Fruit fly (Drosophila melanogaster) whole organism, wandering third instar larva: ENCODE results near the gene CG18428.

Source experiments
- Dfd ChIP-seq: fragments of >200 bp; optimal IDR thresholded peaks from 2 replicates; lab custom pipeline; 2017; ENCODE audit warnings: missing biosample characterization, missing genetic modification characterization
- Jra ChIP-seq: sonication (Bioruptor generic); optimal IDR thresholded peaks from 2 replicates; lab custom pipeline; 2016; ENCODE audit warnings: missing biosample characterization, missing genetic modification characterization
- Rel ChIP-seq, 2 experiments: fragments of 200-800 bp; sonication (Bioruptor generic) in 1 of 2; optimal IDR thresholded peaks; 2 replicates in 1 of 2; 3 replicates in 1 of 2; lab custom pipeline; 2016 to 2019; ENCODE audit warnings: mild to moderate bottlenecking in 2 of 2, missing biosample characterization in 2 of 2, missing genetic modification characterization in 2 of 2, moderate library complexity in 1 of 2
- brk ChIP-seq: fragments of 200-800 bp; sonication (Bioruptor generic); optimal IDR thresholded peaks from 2 replicates; lab custom pipeline; 2016; ENCODE audit warnings: missing biosample characterization, mild to moderate bottlenecking, missing genetic modification characterization
- ey ChIP-seq: fragments of 200-800 bp; sonication (Bioruptor generic); optimal IDR thresholded peaks from 2 replicates; lab custom pipeline; 2016; ENCODE audit warnings: missing biosample characterization, missing genetic modification characterization
- pan ChIP-seq: fragments of >200 bp; optimal IDR thresholded peaks from 2 replicates; lab custom pipeline; 2017
- psq ChIP-seq: fragments of 200-800 bp; sonication (Bioruptor generic); optimal IDR thresholded peaks from 3 replicates; lab custom pipeline; 2017; ENCODE audit warnings: missing biosample characterization, mild to moderate bottlenecking, missing genetic modification characterization, moderate library complexity
- sage ChIP-seq: fragments of 200-800 bp; sonication (Bioruptor generic); optimal IDR thresholded peaks from 2 replicates; lab custom pipeline; 2016; ENCODE audit warnings: missing biosample characterization, mild to moderate bottlenecking, missing genetic modification characterization

dm6 chr3R:24116972-24117371 is 7.8 kb downstream of the CG18428 start:
- TF ChIP-seq psq (GFP tag; lab: Kevin White, UChicago) (no peak), Rel (GFP tag; optimal IDR thresholded peaks at IDR 0.05; lab: Kevin White, UChicago) (no peak), Rel (tag; optimal IDR thresholded peaks at IDR 0.05; lab: Kevin White, UChicago) (peak; percentile 14), Jra (GFP tag; lab: Kevin White, UChicago) (no peak), ey (GFP tag; lab: Kevin White, UChicago) (no peak), Dfd (GFP tag; lab: Kevin White, UChicago) (no peak), pan (no peak), brk (GFP tag; lab: Kevin White, UChicago) (no peak), sage (no peak)
